Fruit fly (Drosophila melanogaster) whole organism: ENCODE data around the gene Drgx.

ENCODE experiments used
- CG8478 ChIP-seq: fragments of >200 bp; optimal IDR thresholded peaks from 2 replicates; lab custom pipeline; 2018; ENCODE audit warnings: inconsistent platforms
- pan ChIP-seq: fragments of >200 bp; optimal IDR thresholded peaks from 2 replicates; lab custom pipeline; 2017
- psq ChIP-seq: fragments of >200 bp; optimal IDR thresholded peaks from 2 replicates; lab custom pipeline; 2017
- usp ChIP-seq: fragments of >200 bp; optimal IDR thresholded peaks from 2 replicates; lab custom pipeline; 2017; ENCODE audit warnings: missing biosample characterization, missing genetic modification characterization, mixed read lengths

DNA sequence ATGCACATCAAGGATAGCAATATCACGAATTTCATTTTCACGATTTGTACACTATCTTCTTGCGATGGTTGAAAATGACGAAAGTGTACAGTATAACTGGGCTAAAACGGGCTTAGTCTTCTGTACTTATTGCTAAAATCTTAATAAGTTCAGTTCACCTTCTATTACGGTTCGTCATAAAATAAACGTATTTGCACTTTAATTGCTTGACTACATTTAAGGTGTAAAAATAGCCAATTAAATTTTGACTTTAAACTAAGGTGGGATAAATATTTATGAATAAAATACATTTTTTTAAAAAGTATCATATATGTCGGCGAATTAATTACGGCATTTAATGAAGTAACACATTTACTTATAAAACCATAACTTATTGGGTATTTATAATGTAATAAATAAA, 7.1 kb downstream of the Drgx start, which contains the start of gene Sfp24Bb:
- TF ChIP-seq psq (no peak), CG8478 (no peak), usp (GFP tag; lab: Kevin White, UChicago) (no peak), pan (lab: Kevin White, UChicago) (no peak)
